Worm (Caenorhabditis elegans) whole organism, L1 larva: ENCODE results near the gene R11D1.4.

Source experiments
- C04F5.9 ChIP-seq: sonication (generic microtip); optimal IDR thresholded peaks from 2 replicates; lab custom pipeline; 2016; ENCODE audit warnings: missing genetic modification characterization, missing compliant biosample characterization
- C34B4.2 ChIP-seq: sonication (generic microtip); optimal IDR thresholded peaks from 2 replicates; lab custom pipeline; 2017; ENCODE audit warnings: mild to moderate bottlenecking, missing genetic modification characterization, missing compliant biosample characterization
- aha-1 ChIP-seq: fragments of 150-350 bp; optimal IDR thresholded peaks from 2 replicates; lab custom pipeline; 2014; ENCODE audit warnings: missing biosample characterization, missing genetic modification characterization
- blmp-1 ChIP-seq: fragments of 150-350 bp; optimal IDR thresholded peaks from 2 replicates; lab custom pipeline; 2014; ENCODE audit warnings: missing biosample characterization, missing genetic modification characterization
- ceh-63 ChIP-seq: fragments of 200-800 bp; sonication (Bioruptor generic); optimal IDR thresholded peaks from 2 replicates; lab custom pipeline; 2018; ENCODE audit warnings: mild to moderate bottlenecking, missing genetic modification characterization, missing compliant biosample characterization
- ceh-82 ChIP-seq, 3 experiments: fragments of 150-350 bp in 1 of 3; sonication (generic microtip) in 2 of 3; optimal IDR thresholded peaks; 2 replicates each; lab custom pipeline; 2014 to 2017; ENCODE audit warnings: missing biosample characterization in 3 of 3, missing genetic modification characterization in 3 of 3
- ceh-88 ChIP-seq: fragments of 200-800 bp; sonication (Bioruptor generic); IDR thresholded peaks from 2 replicates; pipeline ENCODE4 v1.3.6; 2022; ENCODE audit warnings: missing genetic modification characterization, missing compliant biosample characterization
- dpl-1 ChIP-seq, 3 experiments: fragments of 150-350 bp in 2 of 3; sonication (generic microtip) in 1 of 3; optimal IDR thresholded peaks; 2 replicates each; lab custom pipeline; 2014 to 2017; ENCODE audit warnings: missing biosample characterization in 3 of 3, missing genetic modification characterization in 3 of 3, missing genetic modification reagents in 3 of 3
- dsc-1 ChIP-seq: sonication (generic microtip); optimal IDR thresholded peaks from 2 replicates; lab custom pipeline; 2016; ENCODE audit warnings: mild to moderate bottlenecking, missing genetic modification characterization, missing compliant biosample characterization
- efl-1 ChIP-seq, 4 experiments: fragments of 150-350 bp; optimal IDR thresholded peaks in 3 of 4; peaks in 1 of 4; 1 replicate in 1 of 4; 2 replicates in 3 of 4; lab custom pipeline; 2014; ENCODE audit warnings: missing biosample characterization in 2 of 4, missing genetic modification characterization in 2 of 4, missing genetic modification reagents in 2 of 4
- egl-13 ChIP-seq: sonication (generic microtip); optimal IDR thresholded peaks from 2 replicates; lab custom pipeline; 2016; ENCODE audit warnings: missing genotype, missing genetic modification reagents, missing genetic modification characterization, missing compliant biosample characterization
- egl-27 ChIP-seq, 2 experiments: fragments of 150-350 bp in 1 of 2; sonication (generic microtip); optimal IDR thresholded peaks; 3 replicates each; lab custom pipeline; 2017 to 2018; ENCODE audit warnings: missing biosample characterization in 2 of 2, missing genetic modification characterization in 2 of 2, missing genetic modification reagents in 2 of 2
- elt-2 ChIP-seq: sonication (generic microtip); optimal IDR thresholded peaks from 2 replicates; lab custom pipeline; 2016; ENCODE audit warnings: missing genetic modification characterization, mild to moderate bottlenecking, inconsistent platforms, missing compliant biosample characterization, missing genetic modification reagents
- ets-5 ChIP-seq: fragments of 200-800 bp; sonication (Bioruptor generic); IDR thresholded peaks from 2 replicates; pipeline ENCODE4 v1.3.6; 2022; ENCODE audit warnings: missing genetic modification characterization, missing compliant biosample characterization
- fkh-4 ChIP-seq: sonication (generic microtip); optimal IDR thresholded peaks from 2 replicates; lab custom pipeline; 2016; ENCODE audit warnings: missing compliant biosample characterization, missing genetic modification characterization, borderline replicate concordance
- fkh-8 ChIP-seq: sonication (generic microtip); optimal IDR thresholded peaks from 2 replicates; lab custom pipeline; 2016; ENCODE audit warnings: mild to moderate bottlenecking, missing genetic modification characterization, missing compliant biosample characterization
- fos-1 ChIP-seq: fragments of 150-350 bp; optimal IDR thresholded peaks from 2 replicates; lab custom pipeline; 2014; ENCODE audit warnings: missing biosample characterization, missing genetic modification characterization
- grh-1 ChIP-seq: fragments of 200-800 bp; sonication (Bioruptor generic); IDR thresholded peaks from 2 replicates; pipeline ENCODE4 v1.3.6; 2022; ENCODE audit warnings: missing genetic modification reagents, missing genetic modification characterization, missing compliant biosample characterization
- hlh-4 ChIP-seq: sonication (generic microtip); optimal IDR thresholded peaks from 2 replicates; lab custom pipeline; 2016; ENCODE audit warnings: mild to moderate bottlenecking, missing genetic modification characterization, missing compliant biosample characterization
- hpl-2 ChIP-seq: fragments of 150-350 bp; optimal IDR thresholded peaks from 2 replicates; lab custom pipeline; 2014; ENCODE audit warnings: missing biosample characterization, missing genetic modification reagents, missing genetic modification characterization
- isw-1 ChIP-seq: fragments of 200-800 bp; sonication (Bioruptor generic); IDR thresholded peaks from 2 replicates; pipeline ENCODE4 v1.3.6; 2022; ENCODE audit warnings: missing genetic modification characterization, missing compliant biosample characterization
- lin-13 ChIP-seq: fragments of 150-350 bp; optimal IDR thresholded peaks from 2 replicates; lab custom pipeline; 2014; ENCODE audit warnings: missing biosample characterization, missing genetic modification reagents, missing genetic modification characterization
- lin-14 ChIP-seq: fragments of 200-800 bp; sonication (Bioruptor generic); optimal IDR thresholded peaks from 2 replicates; lab custom pipeline; 2018; ENCODE audit warnings: mild to moderate bottlenecking, missing genetic modification characterization, moderate library complexity, missing compliant biosample characterization
- lin-15B ChIP-seq: fragments of 150-350 bp; sonication (generic microtip); optimal IDR thresholded peaks from 3 replicates; lab custom pipeline; 2014; ENCODE audit warnings: missing biosample characterization, missing genetic modification characterization
- lsy-2 ChIP-seq, 2 experiments: fragments of 150-350 bp; optimal IDR thresholded peaks; 2 replicates each; lab custom pipeline; 2014; ENCODE audit warnings: missing biosample characterization in 2 of 2, missing genetic modification characterization in 2 of 2
- mef-2 ChIP-seq: fragments of 150-350 bp; optimal IDR thresholded peaks from 2 replicates; lab custom pipeline; 2014; ENCODE audit warnings: missing biosample characterization, missing genetic modification characterization
- nhr-12 ChIP-seq: sonication (generic microtip); optimal IDR thresholded peaks from 2 replicates; lab custom pipeline; 2017; ENCODE audit warnings: missing biosample characterization, missing genetic modification characterization
- nhr-19 ChIP-seq: fragments of 200-800 bp; sonication (Bioruptor generic); conservative IDR thresholded peaks from 2 replicates; pipeline ENCODE4 v1.3.6; 2022; ENCODE audit warnings: missing genetic modification characterization, missing compliant biosample characterization
- nhr-20 ChIP-seq: sonication (generic microtip); optimal IDR thresholded peaks from 2 replicates; lab custom pipeline; 2016; ENCODE audit warnings: mild to moderate bottlenecking, missing genetic modification characterization, missing compliant biosample characterization
- nhr-28 ChIP-seq: fragments of 150-350 bp; optimal IDR thresholded peaks from 2 replicates; lab custom pipeline; 2014; ENCODE audit warnings: missing biosample characterization, missing genetic modification characterization
- nhr-71 ChIP-seq: sonication (generic microtip); optimal IDR thresholded peaks from 2 replicates; lab custom pipeline; 2016; ENCODE audit warnings: mild to moderate bottlenecking, missing genetic modification characterization, moderate library complexity, missing compliant biosample characterization
- nhr-77 ChIP-seq: fragments of 150-350 bp; optimal IDR thresholded peaks from 2 replicates; lab custom pipeline; 2014; ENCODE audit warnings: missing biosample characterization, missing genetic modification characterization
- nhr-84 ChIP-seq: sonication (generic microtip); optimal IDR thresholded peaks from 2 replicates; lab custom pipeline; 2017; ENCODE audit warnings: missing biosample characterization, missing genetic modification characterization
- nhr-85 ChIP-seq: sonication (generic microtip); peaks from one replicate; lab custom pipeline; 2016; ENCODE audit warnings: missing genetic modification characterization, inconsistent platforms, missing compliant biosample characterization
- pag-3 ChIP-seq: sonication (generic microtip); optimal IDR thresholded peaks from 2 replicates; lab custom pipeline; 2017; ENCODE audit warnings: missing genetic modification characterization, mild to moderate bottlenecking, missing compliant biosample characterization, antibody characterized with exemption, borderline replicate concordance; ENCODE audit not compliant: insufficient read depth
- pax-3 ChIP-seq: fragments of 200-800 bp; sonication (Bioruptor generic); optimal IDR thresholded peaks from 2 replicates; lab custom pipeline; 2018; ENCODE audit warnings: mild to moderate bottlenecking, missing genetic modification characterization, moderate library complexity, missing compliant biosample characterization
- rnt-1 ChIP-seq: sonication (generic microtip); optimal IDR thresholded peaks from 2 replicates; lab custom pipeline; 2016; ENCODE audit warnings: mild to moderate bottlenecking, missing genetic modification characterization, moderate library complexity, missing compliant biosample characterization
- snpc-4 ChIP-seq: fragments of 150-350 bp; optimal IDR thresholded peaks from 2 replicates; lab custom pipeline; 2014; ENCODE audit warnings: missing biosample characterization, missing genetic modification characterization
- snu-23 ChIP-seq: sonication (generic microtip); optimal IDR thresholded peaks from 2 replicates; lab custom pipeline; 2016; ENCODE audit warnings: missing genetic modification characterization, missing compliant biosample characterization
- sox-4 ChIP-seq: sonication (generic microtip); optimal IDR thresholded peaks from 2 replicates; lab custom pipeline; 2016; ENCODE audit warnings: missing genetic modification characterization, missing compliant biosample characterization
- sptf-1 ChIP-seq: fragments of 150-350 bp; optimal IDR thresholded peaks from 2 replicates; lab custom pipeline; 2014; ENCODE audit warnings: missing biosample characterization, missing genetic modification characterization
- swsn-7 ChIP-seq: sonication (generic microtip); optimal IDR thresholded peaks from 2 replicates; lab custom pipeline; 2016; ENCODE audit warnings: missing genetic modification characterization, missing compliant biosample characterization
- tbx-2 ChIP-seq: sonication (generic microtip); optimal IDR thresholded peaks from 2 replicates; lab custom pipeline; 2016; ENCODE audit warnings: missing genetic modification characterization, missing compliant biosample characterization
- tlp-1 ChIP-seq: fragments of 150-350 bp; optimal IDR thresholded peaks from 2 replicates; lab custom pipeline; 2014; ENCODE audit warnings: missing biosample characterization, missing genetic modification characterization
- unc-30 ChIP-seq: sonication (generic microtip); optimal IDR thresholded peaks from 2 replicates; lab custom pipeline; 2017; ENCODE audit warnings: missing biosample characterization, missing genetic modification characterization
- unc-62 ChIP-seq: fragments of 150-350 bp; optimal IDR thresholded peaks from 2 replicates; lab custom pipeline; 2014; ENCODE audit warnings: missing biosample characterization, missing genetic modification reagents, missing genetic modification characterization
- unc-86 ChIP-seq: sonication (generic microtip); optimal IDR thresholded peaks from 2 replicates; lab custom pipeline; 2016; ENCODE audit warnings: missing genetic modification characterization, missing compliant biosample characterization
- unc-98 ChIP-seq: fragments of 200-800 bp; sonication (Bioruptor generic); IDR thresholded peaks from 2 replicates; pipeline ENCODE4 v1.3.6; 2022; ENCODE audit warnings: missing genetic modification characterization, missing compliant biosample characterization
- xbp-1 ChIP-seq: sonication (generic microtip); optimal IDR thresholded peaks from 2 replicates; lab custom pipeline; 2016; ENCODE audit warnings: missing genetic modification characterization, missing compliant biosample characterization
- zag-1 ChIP-seq: fragments of 150-350 bp; optimal IDR thresholded peaks from 2 replicates; lab custom pipeline; 2014; ENCODE audit warnings: missing biosample characterization, missing genetic modification characterization
- ztf-11 ChIP-seq, 2 experiments: sonication (generic microtip); optimal IDR thresholded peaks; 2 replicates each; lab custom pipeline; 2016 to 2017; ENCODE audit warnings: missing genetic modification characterization in 2 of 2, missing biosample characterization in 1 of 2, missing compliant biosample characterization in 1 of 2
- ztf-4 ChIP-seq: fragments of 150-350 bp; optimal IDR thresholded peaks from 2 replicates; lab custom pipeline; 2014; ENCODE audit warnings: missing biosample characterization, missing genetic modification characterization

R11D1.4 gene

DNA sequence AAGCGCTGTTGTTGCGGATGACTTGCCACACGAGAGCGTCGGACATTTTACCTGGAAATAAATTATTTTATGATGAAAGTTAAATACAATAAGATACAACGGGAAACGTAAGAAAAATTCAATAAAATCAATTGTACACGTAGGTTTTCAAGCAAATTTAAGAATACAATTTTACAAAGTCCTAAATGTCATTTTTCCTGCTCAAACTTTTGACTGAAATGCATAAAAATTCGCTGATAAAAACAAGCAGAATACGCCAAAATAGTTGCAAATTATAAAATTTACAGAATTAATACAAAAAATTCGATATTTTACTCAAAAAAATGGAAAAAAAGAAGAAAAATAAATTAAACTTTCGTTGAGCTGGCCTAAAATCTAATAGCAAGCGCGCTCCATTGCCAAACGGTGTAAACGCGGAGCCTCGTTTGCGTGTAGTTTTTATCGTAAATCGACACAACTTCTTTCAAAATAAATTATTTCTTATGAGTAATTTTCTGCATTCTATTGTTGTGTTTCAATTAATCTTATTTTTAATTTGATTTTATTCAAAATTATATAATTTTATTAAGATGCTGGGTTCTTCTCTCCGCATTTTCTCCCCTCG lies 14.1 kb upstream of the R11D1.4 start, which contains the start of the genes rpl-28 and mrpl-49:
Gene rpl-28 (minus strand): TSS at position 51 of the 604 bp plus-strand sequence.
Gene mrpl-49 (plus strand): TSS at position 570 of the 604 bp plus-strand sequence.
- TF ChIP-seq hlh-4 (tag; lab: Kevin White, UChicago) = no peak
- TF ChIP-seq ceh-88 (GFP tag; lab: Robert Waterston, UW) = peak; percentile 61
- no peak for TF ChIP-seq unc-98 (GFP tag; lab: Robert Waterston, UW)
- peak; percentile 83 for TF ChIP-seq tbx-2 (tag; lab: Kevin White, UChicago)
- TF ChIP-seq nhr-28 = no peak
- no peak for TF ChIP-seq aha-1 (tag; lab: Kevin White, UChicago)
- no peak for TF ChIP-seq pag-3
- TF ChIP-seq rnt-1 (tag; lab: Kevin White, UChicago) = peak; percentile 84
- TF ChIP-seq grh-1 = peak; percentile 72
- peak; percentile 33 for TF ChIP-seq elt-2 (tag; lab: Kevin White, UChicago)
- TF ChIP-seq xbp-1 (tag; lab: Kevin White, UChicago) = peak; percentile 89
- no peak for TF ChIP-seq unc-30
- peak; percentile 48 for TF ChIP-seq zag-1 (tag; lab: Kevin White, UChicago)
- no peak for TF ChIP-seq sptf-1 (tag; lab: Kevin White, UChicago)
- TF ChIP-seq unc-86 (tag; lab: Kevin White, UChicago) = peak; percentile 72
- TF ChIP-seq C34B4.2 (tag; lab: Kevin White, UChicago) = no peak
- peak; percentile 87 for TF ChIP-seq isw-1 (GFP tag; lab: Robert Waterston, UW)
- no peak for TF ChIP-seq fkh-4
- peak; percentile 98 for TF ChIP-seq lin-15B
- TF ChIP-seq nhr-12 (tag; lab: Kevin White, UChicago) = no peak
- TF ChIP-seq hpl-2 = peak; percentile 23
- TF ChIP-seq ets-5 = no peak
- TF ChIP-seq lin-14 (GFP tag; lab: Kevin White, UChicago) = peak; percentile 95
- TF ChIP-seq swsn-7 (tag; lab: Kevin White, UChicago) = peak; percentile 82
- peak; percentile 71 for TF ChIP-seq dsc-1
- TF ChIP-seq tlp-1 (tag; lab: Kevin White, UChicago) = no peak
- TF ChIP-seq lsy-2 (tag; optimal IDR thresholded peaks at IDR 0.05; lab: Kevin White, UChicago) = peak; percentile 91 to 94
- peak; percentile 82 for TF ChIP-seq nhr-77 (tag; lab: Kevin White, UChicago)
- TF ChIP-seq sox-4 (tag; lab: Kevin White, UChicago) = peak; percentile 21
- TF ChIP-seq blmp-1 (tag; lab: Kevin White, UChicago) = peak; percentile 83
- peak; percentile 89 for TF ChIP-seq snpc-4 (tag; lab: Kevin White, UChicago)
- peak; percentile 86 for TF ChIP-seq pax-3 (tag; lab: Kevin White, UChicago)
- peak; percentile 61 for TF ChIP-seq C04F5.9
- peak; percentile 29 for TF ChIP-seq mef-2 (tag; lab: Kevin White, UChicago)
- TF ChIP-seq efl-1 (optimal IDR thresholded peaks at IDR 0.05; lab: Kevin White, UChicago) = peak; percentile 86 to 87
- TF ChIP-seq efl-1 (GFP tag; optimal IDR thresholded peaks at IDR 0.05 in 1 of 2; lab: Kevin White, UChicago) = peak; percentile 84 to 98
- no peak for TF ChIP-seq nhr-84 (tag; lab: Kevin White, UChicago)
- TF ChIP-seq ceh-82 (tag; optimal IDR thresholded peaks at IDR 0.05; lab: Kevin White, UChicago) = peak; percentile 92 to 93 (median 93)
- TF ChIP-seq snu-23 (GFP tag; lab: Kevin White, UChicago) = peak; percentile 93
- TF ChIP-seq nhr-20 = peak; percentile 92
- peak; percentile 93 for TF ChIP-seq nhr-85 (tag; lab: Kevin White, UChicago)
- peak; percentile 91 for TF ChIP-seq nhr-71 (tag; lab: Kevin White, UChicago)
- peak; percentile 81 for TF ChIP-seq lin-13 (GFP tag; lab: Kevin White, UChicago)
- peak; percentile 84 for TF ChIP-seq fos-1 (tag; lab: Kevin White, UChicago)
- peak; percentile 86 for TF ChIP-seq nhr-19 (GFP tag; lab: Robert Waterston, UW)
- TF ChIP-seq egl-27 (tag; optimal IDR thresholded peaks at IDR 0.05; lab: Kevin White, UChicago) = no peak
- peak; percentile 80 to 87 (median 83) for TF ChIP-seq dpl-1 (GFP tag; optimal IDR thresholded peaks at IDR 0.05; lab: Kevin White, UChicago)
- peak; percentile 94 for TF ChIP-seq fkh-8 (tag; lab: Kevin White, UChicago)
- no peak for TF ChIP-seq unc-62 (GFP tag; lab: Kevin White, UChicago)
- TF ChIP-seq egl-13 = peak; percentile 65
- TF ChIP-seq ceh-63 (GFP tag; lab: Kevin White, UChicago) = no peak
- TF ChIP-seq ztf-11 (tag; optimal IDR thresholded peaks at IDR 0.05; lab: Kevin White, UChicago) = peak in 1 of 2 experiments; percentile 41
- TF ChIP-seq ztf-4 (tag; lab: Kevin White, UChicago) = peak; percentile 25
